Fruit fly (Drosophila melanogaster): ENCODE measurements around the gene Uch-L5.

Gene Uch-L5

dm6 chr3L:9460775-9461491, 15.8 kb downstream of the Uch-L5 start, which contains the start of the genes CG3434 and CG44838 (continued):
- TF ChIP-seq CG30431 (GFP tag; optimal IDR thresholded peaks at IDR 0.05) = peak; percentile 41
- peak; percentile 69 for TF ChIP-seq ewg (GFP tag; optimal IDR thresholded peaks at IDR 0.05)
- peak; percentile 85 for TF ChIP-seq Nf-YC (tag; optimal IDR thresholded peaks at IDR 0.05)
- TF ChIP-seq CG9817 (tag; optimal IDR thresholded peaks at IDR 0.05) = peak; percentile 74
- TF ChIP-seq Hr51 (GFP tag; optimal IDR thresholded peaks at IDR 0.05) = peak; percentile 66 to 81
- peak; percentile 94 for TF ChIP-seq row (GFP tag; IDR thresholded peaks at IDR 0.05)
- TF ChIP-seq crp (GFP tag; optimal IDR thresholded peaks at IDR 0.05) = peak in 1 of 2 experiments; percentile 55
- TF ChIP-seq kay (GFP tag; optimal IDR thresholded peaks at IDR 0.05) = peak; percentile 61
- peak; percentile 71 for TF ChIP-seq Sox100B (GFP tag; optimal IDR thresholded peaks at IDR 0.05)
- TF ChIP-seq CG9437 (GFP tag; optimal IDR thresholded peaks at IDR 0.05) = peak; percentile 82
- TF ChIP-seq disco-r (GFP tag; optimal IDR thresholded peaks at IDR 0.05) = no peak
- TF ChIP-seq CG2116 (GFP tag; optimal IDR thresholded peaks at IDR 0.05) = peak; percentile 88
- TF ChIP-seq crc (GFP tag; optimal IDR thresholded peaks at IDR 0.05) = peak; percentile 39
- TF ChIP-seq yki (optimal IDR thresholded peaks at IDR 0.05) = no peak
- peak; percentile 25; the same call in 1 of the 2 replicates for TF ChIP-seq bbx (GFP tag; IDR thresholded peaks at IDR 0.05; ENCODE audit: partially characterized antibody)
- no peak for TF ChIP-seq Lim3 (GFP tag; IDR thresholded peaks at IDR 0.05)
- peak; percentile 67; the same call in 2 of the 3 replicates for TF ChIP-seq CG11695 (GFP tag; IDR thresholded peaks at IDR 0.05)
- peak; percentile 78 for TF ChIP-seq chn (GFP tag; optimal IDR thresholded peaks at IDR 0.05)
- no peak for TF ChIP-seq aop (GFP tag; IDR thresholded peaks at IDR 0.05)
- TF ChIP-seq CG6689 (GFP tag; IDR thresholded peaks at IDR 0.05) = peak; percentile 73
- peak; percentile 78 for TF ChIP-seq unpg (GFP tag; optimal IDR thresholded peaks at IDR 0.05)
- TF ChIP-seq CG11456 (GFP tag; IDR thresholded peaks at IDR 0.05) = peak; percentile 79
- TF ChIP-seq NK7.1 (GFP tag; optimal IDR thresholded peaks at IDR 0.05) = peak; percentile 51
- peak; percentile 44; the same call in 1 of the 3 replicates for TF ChIP-seq CG7357 (GFP tag; IDR thresholded peaks at IDR 0.05)
- TF ChIP-seq CG2199 (GFP tag; IDR thresholded peaks at IDR 0.05) = peak; percentile 76
- TF ChIP-seq D19A (tag; optimal IDR thresholded peaks at IDR 0.05) = peak; percentile 75
- peak; percentile 75 for TF ChIP-seq stwl (tag; optimal IDR thresholded peaks at IDR 0.05)
- peak; percentile 77 for TF ChIP-seq Dek (tag; optimal IDR thresholded peaks at IDR 0.05)
- TF ChIP-seq CG11398 (GFP tag; optimal IDR thresholded peaks at IDR 0.05) = no peak
- peak; percentile 28 for TF ChIP-seq CG12744 (GFP tag; optimal IDR thresholded peaks at IDR 0.05)
- TF ChIP-seq CG11247 (GFP tag; IDR thresholded peaks at IDR 0.05) = peak; percentile 62; the same call in 1 of the 2 replicates
- TF ChIP-seq so (GFP tag; IDR thresholded peaks at IDR 0.05) = no peak
- TF ChIP-seq fd96Cb (tag; optimal IDR thresholded peaks at IDR 0.05) = peak; percentile 64
- peak; percentile 67 for TF ChIP-seq CG13287 (GFP tag; IDR thresholded peaks at IDR 0.05; ENCODE audit: partially characterized antibody)
- peak; percentile 90 for TF ChIP-seq CG12391 (tag; optimal IDR thresholded peaks at IDR 0.05)
- TF ChIP-seq Asciz (GFP tag; optimal IDR thresholded peaks at IDR 0.05) = peak; percentile 58
- TF ChIP-seq usp (GFP tag; optimal IDR thresholded peaks at IDR 0.05) = no peak
- TF ChIP-seq Hr3 (GFP tag; optimal IDR thresholded peaks at IDR 0.05) = peak; percentile 82
- peak; percentile 77 for TF ChIP-seq CG10654 (GFP tag; optimal IDR thresholded peaks at IDR 0.05)
- TF ChIP-seq CG3281 (GFP tag; optimal IDR thresholded peaks at IDR 0.05) = peak; percentile 79
- no peak for TF ChIP-seq prd (optimal IDR thresholded peaks at IDR 0.05)
- peak; percentile 86 for TF ChIP-seq prd (GFP tag; IDR thresholded peaks at IDR 0.05)
- TF ChIP-seq gem (tag; optimal IDR thresholded peaks at IDR 0.05) = peak; percentile 88
